Worm (Caenorhabditis elegans): ENCODE results near the gene btb-4.

The btb-4 gene

ce11 chrII:2081257-2081656 is 49.1 kb downstream of the btb-4 start, which contains the start of gene T16A1.4:
T16A1.4 (plus strand) TSS chrII:2081557.
- no peak for TF ChIP-seq gei-17 (GFP tag; optimal IDR thresholded peaks at IDR 0.05)
- TF ChIP-seq lir-1 (GFP tag; conservative IDR thresholded peaks at IDR 0.05), result no peak
- no peak for TF ChIP-seq Y56A3A.18 (GFP tag; IDR thresholded peaks at IDR 0.05)
